Fruit fly (Drosophila melanogaster): Measurements from ENCODE around the gene aub.

aub gene

DNA sequence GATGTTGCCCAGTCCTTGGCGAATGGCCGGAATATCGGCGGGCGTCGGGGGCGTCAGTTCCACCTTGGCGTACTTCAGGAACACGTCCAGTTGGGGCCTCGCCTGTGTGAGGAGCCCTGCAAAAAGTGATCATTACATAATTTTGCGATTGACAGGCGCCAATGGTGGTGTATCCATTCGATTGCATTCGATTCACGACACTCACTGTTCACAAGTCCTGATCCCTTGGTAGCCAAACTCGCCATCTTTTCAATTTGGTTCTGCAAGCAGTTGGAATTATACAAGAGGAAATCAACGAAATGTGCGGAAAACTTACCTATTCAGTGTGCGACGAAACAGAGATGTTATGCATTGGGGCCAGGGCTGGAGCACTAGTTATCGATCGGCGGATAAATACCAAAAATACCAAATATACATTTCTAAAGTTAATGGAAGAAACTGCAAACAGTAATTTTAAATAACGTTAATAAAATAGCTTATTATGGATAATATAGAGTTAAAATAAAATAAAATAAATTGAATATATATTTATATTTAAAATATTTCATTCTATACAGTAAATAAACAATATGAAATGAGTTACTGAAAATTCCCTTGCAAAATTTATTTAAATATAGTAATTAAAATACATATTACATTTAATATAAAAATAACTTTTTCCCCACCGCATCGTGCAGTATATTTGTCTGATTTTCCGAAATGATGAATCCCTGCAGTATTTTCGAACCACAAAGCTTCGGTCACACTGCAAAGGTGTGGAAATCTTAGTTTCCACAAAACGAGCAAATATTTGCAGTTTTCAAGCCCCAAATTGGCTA is 25.0 kb downstream of the aub start, which contains the start of the genes ATPsynG and SCAR (continued):
- TF ChIP-seq MTF-1 (GFP tag; optimal IDR thresholded peaks at IDR 0.05; ENCODE audit: borderline replicate concordance) (no peak), Dbx (GFP tag; IDR thresholded peaks at IDR 0.05) (peak; percentile 34; the same call in 1 of the 3 replicates), CG18262 (tag; optimal IDR thresholded peaks at IDR 0.05) (peak; percentile 11), kay (GFP tag; optimal IDR thresholded peaks at IDR 0.05) (no peak), CG11085 (GFP tag; IDR thresholded peaks at IDR 0.05) (no peak), Chrac-16 (GFP tag; optimal IDR thresholded peaks at IDR 0.05) (no peak), Myb (GFP tag; optimal IDR thresholded peaks at IDR 0.05) (peak; percentile 11), CG10431 (GFP tag; optimal IDR thresholded peaks at IDR 0.05) (no peak), CG12071 (GFP tag; optimal IDR thresholded peaks at IDR 0.05) (no peak), Pdp1 (GFP tag; optimal IDR thresholded peaks at IDR 0.05) (peak in 1 of 2 experiments; percentile 98), kni (GFP tag; optimal IDR thresholded peaks at IDR 0.05) (no peak), CG12155 (GFP tag; optimal IDR thresholded peaks at IDR 0.05) (no peak), CG10147 (GFP tag; optimal IDR thresholded peaks at IDR 0.05) (no peak), eve (GFP tag; optimal IDR thresholded peaks at IDR 0.05) (no peak), Fer2 (tag; optimal IDR thresholded peaks at IDR 0.05) (no peak), CG10462 (GFP tag; optimal IDR thresholded peaks at IDR 0.05) (no peak), CG11504 (tag; optimal IDR thresholded peaks at IDR 0.05) (no peak), dmrt11E (tag; optimal IDR thresholded peaks at IDR 0.05) (no peak), ssp (GFP tag; IDR thresholded peaks at IDR 0.05) (no peak), CG6254 (GFP tag; optimal IDR thresholded peaks at IDR 0.05) (no peak), lilli (GFP tag; optimal IDR thresholded peaks at IDR 0.05) (no peak), Rfx (GFP tag; IDR thresholded peaks at IDR 0.05) (no peak), yki (optimal IDR thresholded peaks at IDR 0.05) (no peak), CG12104 (GFP tag; optimal IDR thresholded peaks at IDR 0.05) (no peak), maf-S (GFP tag; optimal IDR thresholded peaks at IDR 0.05) (no peak), lola (GFP tag; optimal IDR thresholded peaks at IDR 0.05) (peak in 1 of 3 experiments; percentile 4), CG7987 (GFP tag; optimal IDR thresholded peaks at IDR 0.05) (no peak), Vsx1 (GFP tag; optimal IDR thresholded peaks at IDR 0.05) (no peak), CG30431 (GFP tag; optimal IDR thresholded peaks at IDR 0.05) (no peak), CG17612 (GFP tag; IDR thresholded peaks at IDR 0.05) (no peak), CG13775 (GFP tag; optimal IDR thresholded peaks at IDR 0.05) (peak; percentile 21), gfzf (GFP tag; optimal IDR thresholded peaks at IDR 0.05) (peak; percentile 58), cwo (GFP tag; optimal IDR thresholded peaks at IDR 0.05) (no peak), CG14441 (GFP tag; IDR thresholded peaks at IDR 0.05) (no peak), HLH3B (GFP tag; IDR thresholded peaks at IDR 0.05) (no peak), onecut (GFP tag; IDR thresholded peaks at IDR 0.05) (peak; percentile 95), D19A (tag; optimal IDR thresholded peaks at IDR 0.05) (no peak), run (tag; optimal IDR thresholded peaks at IDR 0.05) (no peak), br (optimal IDR thresholded peaks at IDR 0.05) (no peak), CG8924 (tag; optimal IDR thresholded peaks at IDR 0.05) (peak; percentile 29), YL-1 (GFP tag; optimal IDR thresholded peaks at IDR 0.05) (peak; percentile 79), Elba2 (GFP tag; optimal IDR thresholded peaks at IDR 0.05) (peak; percentile 50), mld (GFP tag; IDR thresholded peaks at IDR 0.05; ENCODE audit: partially characterized antibody) (no peak), Meics (GFP tag; optimal IDR thresholded peaks at IDR 0.05) (peak; percentile 13), row (GFP tag; IDR thresholded peaks at IDR 0.05) (peak; percentile 51; the same call in 1 of the 3 replicates), Atf3 (GFP tag; optimal IDR thresholded peaks at IDR 0.05) (no peak), CG4328 (GFP tag; optimal IDR thresholded peaks at IDR 0.05) (no peak), crp (GFP tag; optimal IDR thresholded peaks at IDR 0.05) (no peak), ken (GFP tag; IDR thresholded peaks at IDR 0.05) (no peak), Aef1 (GFP tag; IDR thresholded peaks at IDR 0.05) (no peak)

Measured in whole organism, embryonic.